Worm (Caenorhabditis elegans) whole organism, L4 larva: ENCODE measurements around the gene taf-12.

Experiments
- Y105C5A.15 ChIP-seq: fragments of 200-800 bp; sonication (Bioruptor generic); IDR thresholded peaks from 2 replicates; pipeline ENCODE4 v1.3.6; 2022; ENCODE audit warnings: missing genetic modification characterization, missing compliant biosample characterization
- fkh-10 ChIP-seq: fragments of 150-350 bp; optimal IDR thresholded peaks from 2 replicates; lab custom pipeline; 2014; ENCODE audit warnings: missing biosample characterization, missing genetic modification reagents, missing genetic modification characterization
- nhr-28 ChIP-seq: fragments of 150-350 bp; optimal IDR thresholded peaks from 2 replicates; lab custom pipeline; 2014; ENCODE audit warnings: missing biosample characterization, missing genetic modification characterization

DNA sequence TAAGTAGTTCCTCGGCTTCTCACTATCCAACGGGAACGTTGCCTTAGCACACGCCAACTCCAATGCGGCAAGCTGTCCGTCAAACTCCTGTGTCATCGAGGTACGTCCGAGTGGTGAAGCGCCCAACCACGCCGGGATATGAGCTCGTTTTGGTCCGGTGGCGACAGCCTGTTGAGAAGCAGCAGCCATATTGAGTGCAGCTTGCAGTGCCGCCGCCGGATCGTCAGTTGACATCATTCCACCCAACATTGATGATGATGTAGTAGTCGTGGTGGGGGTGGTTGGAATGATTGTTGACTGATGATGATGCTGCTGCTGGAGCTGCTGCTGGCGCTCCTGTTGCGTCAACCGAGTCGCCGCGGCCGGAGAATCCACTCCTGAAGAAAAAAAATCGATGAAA lies 35.6 kb downstream of the taf-12 start:
- no peak for TF ChIP-seq Y105C5A.15 (GFP tag; lab: Robert Waterston, UW)
- no peak for TF ChIP-seq nhr-28 (tag; lab: Kevin White, UChicago)
- TF ChIP-seq fkh-10: no peak
